Worm (Caenorhabditis elegans) whole organism, midembryonic: ENCODE data around the gene ccdc-149.

Experiments
- flt-1 ChIP-seq: fragments of 200-800 bp; sonication (Bioruptor generic); IDR thresholded peaks from 2 replicates; pipeline ENCODE4 v1.3.6; 2022; ENCODE audit warnings: missing genetic modification characterization, missing compliant biosample characterization
- klf-2 ChIP-seq: fragments of 200-800 bp; sonication (Bioruptor generic); conservative IDR thresholded peaks from 2 replicates; pipeline ENCODE4 v1.3.6; 2022; ENCODE audit warnings: missing genetic modification reagents, missing genetic modification characterization, missing compliant biosample characterization
- tab-1 ChIP-seq: fragments of 200-800 bp; sonication (Bioruptor generic); IDR thresholded peaks from 2 replicates; pipeline ENCODE4 v1.3.6; 2022; ENCODE audit warnings: missing genetic modification characterization, missing compliant biosample characterization

DNA sequence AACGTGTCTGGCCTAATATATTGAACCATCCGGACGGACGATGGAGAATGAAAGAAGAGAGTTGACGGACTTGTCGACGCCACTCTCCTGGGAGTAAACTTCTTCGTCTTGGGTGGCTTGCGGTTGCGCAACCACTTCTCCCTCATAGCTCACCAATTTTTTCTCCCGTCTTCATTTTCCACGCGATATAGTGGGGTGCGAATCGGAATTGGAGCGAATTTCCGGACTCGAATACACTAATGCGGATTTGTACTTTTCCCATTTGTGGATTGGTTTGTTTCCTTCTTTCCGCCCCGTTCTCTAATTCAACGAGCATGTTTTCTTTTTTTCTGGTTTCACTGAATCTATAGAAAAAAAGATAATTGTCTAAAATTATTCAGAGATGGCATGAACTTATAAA is 35.5 kb downstream of the ccdc-149 start:
- TF ChIP-seq klf-2: no peak
- TF ChIP-seq flt-1: no peak
- no peak for TF ChIP-seq tab-1 (GFP tag; lab: Robert Waterston, UW)
